Fruit fly (Drosophila melanogaster) whole organism, embryonic: Measurements from ENCODE around the gene Acn.

Experiments used
- CG10267 ChIP-seq: fragments of 200-800 bp; sonication (Bioruptor generic); optimal IDR thresholded peaks from 2 replicates; lab custom pipeline; 2018; ENCODE audit warnings: missing biosample characterization, mild to moderate bottlenecking, missing genetic modification characterization, moderate library complexity
- CG11093 ChIP-seq: fragments of 200-800 bp; sonication (Bioruptor generic); IDR thresholded peaks from 3 replicates; pipeline ENCODE4 v1.3.6; 2022; ENCODE audit warnings: missing biosample characterization, missing genetic modification characterization
- CG11695 ChIP-seq: fragments of 200-800 bp; sonication (Bioruptor generic); IDR thresholded peaks from 3 replicates; pipeline ENCODE4 v1.3.6; 2022; ENCODE audit warnings: missing biosample characterization, missing genetic modification characterization
- CG11723 ChIP-seq: fragments of 200-800 bp; sonication (Bioruptor generic); optimal IDR thresholded peaks from 2 replicates; lab custom pipeline; 2017; ENCODE audit warnings: missing biosample characterization, mild to moderate bottlenecking, missing genetic modification characterization
- CG12104 ChIP-seq: fragments of 200-800 bp; sonication (Bioruptor generic); optimal IDR thresholded peaks from 3 replicates; lab custom pipeline; 2016; ENCODE audit warnings: missing biosample characterization, missing genetic modification characterization
- CG13424 ChIP-seq: fragments of 200-800 bp; sonication (Bioruptor generic); optimal IDR thresholded peaks from 2 replicates; lab custom pipeline; 2019; ENCODE audit warnings: missing biosample characterization, mild to moderate bottlenecking, missing genetic modification characterization, moderate library complexity
- CG14710 ChIP-seq: fragments of 200-800 bp; sonication (Bioruptor generic); optimal IDR thresholded peaks from 3 replicates; lab custom pipeline; 2019; ENCODE audit warnings: missing biosample characterization, mild to moderate bottlenecking, missing genetic modification characterization, moderate library complexity
- CG17568 ChIP-seq: fragments of 200-800 bp; sonication (Bioruptor generic); optimal IDR thresholded peaks from 2 replicates; lab custom pipeline; 2018; ENCODE audit warnings: missing biosample characterization, mild to moderate bottlenecking, missing genetic modification characterization, moderate library complexity
- CG17802 ChIP-seq: fragments of 200-800 bp; sonication (Bioruptor generic); optimal IDR thresholded peaks from 2 replicates; lab custom pipeline; 2018; ENCODE audit warnings: missing biosample characterization, mild to moderate bottlenecking, missing genetic modification characterization, moderate library complexity
- CG17829 ChIP-seq: fragments of 200-800 bp; optimal IDR thresholded peaks from 2 replicates; lab custom pipeline; 2019; ENCODE audit warnings: missing biosample characterization, mild to moderate bottlenecking, missing genetic modification characterization, moderate library complexity
- CG2120 ChIP-seq: fragments of 200-800 bp; sonication (Bioruptor generic); optimal IDR thresholded peaks from 3 replicates; lab custom pipeline; 2016; ENCODE audit warnings: missing biosample characterization, missing genetic modification characterization
- CG31365 ChIP-seq: fragments of 200-800 bp; sonication (Bioruptor generic); optimal IDR thresholded peaks from 2 replicates; lab custom pipeline; 2018; ENCODE audit warnings: missing biosample characterization, mild to moderate bottlenecking, missing genetic modification characterization
- CG32767 ChIP-seq: fragments of 200-800 bp; sonication (Bioruptor generic); IDR thresholded peaks from 2 replicates; pipeline ENCODE4 v1.3.6; 2022; ENCODE audit warnings: missing biosample characterization, missing genetic modification characterization
- CG3407 ChIP-seq: fragments of 200-800 bp; sonication (Bioruptor generic); optimal IDR thresholded peaks from 2 replicates; lab custom pipeline; 2018; ENCODE audit warnings: missing biosample characterization, mild to moderate bottlenecking, missing genetic modification characterization
- CG43689 ChIP-seq: fragments of 200-800 bp; sonication (Bioruptor generic); IDR thresholded peaks from 2 replicates; pipeline ENCODE4 v1.3.6; 2022; ENCODE audit warnings: missing biosample characterization, missing genetic modification characterization
- CG4617 ChIP-seq: fragments of 200-800 bp; sonication (Bioruptor generic); optimal IDR thresholded peaks from 3 replicates; lab custom pipeline; 2016; ENCODE audit warnings: missing biosample characterization, missing genetic modification characterization, borderline replicate concordance
- CG6254 ChIP-seq: fragments of 200-800 bp; sonication (Bioruptor generic); optimal IDR thresholded peaks from 3 replicates; lab custom pipeline; 2017; ENCODE audit warnings: mild to moderate bottlenecking, missing biosample characterization, missing genetic modification reagents, missing genetic modification characterization
- CG6765 ChIP-seq: fragments of 200-800 bp; sonication (Bioruptor generic); optimal IDR thresholded peaks from 3 replicates; lab custom pipeline; 2017; ENCODE audit warnings: missing biosample characterization, mild to moderate bottlenecking, missing genetic modification characterization
- CG6854 ChIP-seq: fragments of 200-800 bp; sonication (Bioruptor generic); optimal IDR thresholded peaks from 3 replicates; lab custom pipeline; 2017; ENCODE audit warnings: missing biosample characterization, mild to moderate bottlenecking, missing genetic modification characterization
- CG7372 ChIP-seq: fragments of 200-800 bp; sonication (Bioruptor generic); IDR thresholded peaks from 2 replicates; pipeline ENCODE4 v1.3.6; 2022; ENCODE audit warnings: missing biosample characterization, missing genetic modification characterization
- CG8944 ChIP-seq: fragments of 200-800 bp; sonication (Bioruptor generic); optimal IDR thresholded peaks from 3 replicates; lab custom pipeline; 2016; ENCODE audit warnings: missing biosample characterization, missing genetic modification characterization
- Eip74EF ChIP-seq, 2 experiments: fragments of 200-800 bp in 1 of 2; fragments of >200 bp in 1 of 2; sonication (Bioruptor generic) in 1 of 2; optimal IDR thresholded peaks; 2 replicates each; lab custom pipeline; 2017 to 2019; ENCODE audit warnings: missing biosample characterization in 2 of 2, missing genetic modification characterization in 2 of 2, mild to moderate bottlenecking in 1 of 2, moderate library complexity in 1 of 2
- H15 ChIP-seq: fragments of 200-800 bp; sonication (Bioruptor generic); IDR thresholded peaks from 3 replicates; pipeline ENCODE4 v1.3.6; 2022; ENCODE audit warnings: missing biosample characterization, missing genetic modification characterization
- HmgD ChIP-seq: fragments of 200-800 bp; sonication (Bioruptor generic); optimal IDR thresholded peaks from 3 replicates; lab custom pipeline; 2016; ENCODE audit warnings: missing biosample characterization, missing genetic modification characterization
- Kr ChIP-seq: fragments of 200-800 bp; sonication (Bioruptor generic); optimal IDR thresholded peaks from 2 replicates; lab custom pipeline; 2017; ENCODE audit warnings: missing biosample characterization, mild to moderate bottlenecking, missing genetic modification characterization
- NC2α ChIP-seq: fragments of 200-800 bp; sonication (Bioruptor generic); optimal IDR thresholded peaks from 2 replicates; lab custom pipeline; 2016; ENCODE audit warnings: missing biosample characterization, missing genetic modification characterization
- Opbp ChIP-seq: fragments of 200-800 bp; sonication (Bioruptor generic); IDR thresholded peaks from 3 replicates; pipeline ENCODE4 v1.3.6; 2022; ENCODE audit warnings: missing biosample characterization, missing genetic modification characterization; ENCODE audit not compliant: partially characterized antibody
- Usf ChIP-seq: fragments of 200-800 bp; sonication (Bioruptor generic); optimal IDR thresholded peaks from 2 replicates; lab custom pipeline; 2017; ENCODE audit warnings: missing genotype, missing biosample characterization, missing genetic modification characterization
- cad ChIP-seq: fragments of >200 bp; optimal IDR thresholded peaks from 2 replicates; lab custom pipeline; 2017; ENCODE audit warnings: missing biosample characterization, missing genetic modification characterization
- cg ChIP-seq: fragments of 200-800 bp; sonication (Bioruptor generic); optimal IDR thresholded peaks from 3 replicates; lab custom pipeline; 2019; ENCODE audit warnings: missing biosample characterization, mild to moderate bottlenecking, missing genetic modification characterization, moderate library complexity
- chif ChIP-seq, 2 experiments: fragments of 200-800 bp; sonication (Bioruptor generic); optimal IDR thresholded peaks; 3 replicates each; lab custom pipeline; 2016; ENCODE audit warnings: missing biosample characterization in 2 of 2, missing genetic modification characterization in 2 of 2
- disco-r ChIP-seq: fragments of 200-800 bp; sonication (Bioruptor generic); optimal IDR thresholded peaks from 2 replicates; lab custom pipeline; 2016; ENCODE audit warnings: missing biosample characterization, missing genetic modification characterization
- exex ChIP-seq: fragments of 200-800 bp; sonication (Bioruptor generic); optimal IDR thresholded peaks from 4 replicates; lab custom pipeline; 2018; ENCODE audit warnings: missing biosample characterization, mild to moderate bottlenecking, missing genetic modification characterization, moderate library complexity
- fru ChIP-seq: fragments of >200 bp; optimal IDR thresholded peaks from 2 replicates; lab custom pipeline; 2017
- grn ChIP-seq: fragments of 200-800 bp; sonication (Bioruptor generic); optimal IDR thresholded peaks from 3 replicates; lab custom pipeline; 2017; ENCODE audit warnings: missing biosample characterization, missing genetic modification characterization
- klu ChIP-seq: fragments of 200-800 bp; sonication (Bioruptor generic); IDR thresholded peaks from 2 replicates; pipeline ENCODE4 v1.3.6; 2022; ENCODE audit warnings: missing biosample characterization, missing genetic modification characterization
- kni ChIP-seq: fragments of 200-800 bp; sonication (Bioruptor generic); optimal IDR thresholded peaks from 3 replicates; lab custom pipeline; 2017; ENCODE audit warnings: mild to moderate bottlenecking, missing biosample characterization, missing genetic modification reagents, missing genetic modification characterization
- maf-S ChIP-seq: fragments of 200-800 bp; sonication (Bioruptor generic); optimal IDR thresholded peaks from 2 replicates; lab custom pipeline; 2016; ENCODE audit warnings: missing biosample characterization, missing genetic modification characterization
- mirr ChIP-seq: fragments of 200-800 bp; sonication (Bioruptor generic); optimal IDR thresholded peaks from 3 replicates; lab custom pipeline; 2018; ENCODE audit warnings: missing biosample characterization, mild to moderate bottlenecking, missing genetic modification characterization
- pnt ChIP-seq: fragments of 200-800 bp; sonication (Bioruptor generic); optimal IDR thresholded peaks from 3 replicates; lab custom pipeline; 2016; ENCODE audit warnings: missing biosample characterization, missing genetic modification characterization
- psq ChIP-seq: fragments of 200-800 bp; sonication (Bioruptor generic); optimal IDR thresholded peaks from 2 replicates; lab custom pipeline; 2017; ENCODE audit warnings: missing biosample characterization, missing genetic modification characterization
- pum ChIP-seq: fragments of 200-800 bp; sonication (Bioruptor generic); optimal IDR thresholded peaks from 2 replicates; lab custom pipeline; 2016; ENCODE audit warnings: missing biosample characterization, missing genetic modification characterization
- ranshi ChIP-seq: fragments of 200-800 bp; sonication (Bioruptor generic); IDR thresholded peaks from 2 replicates; pipeline ENCODE4 v1.3.6; 2022; ENCODE audit warnings: missing biosample characterization, missing genetic modification characterization
- run ChIP-seq: fragments of 200-800 bp; sonication (Bioruptor generic); optimal IDR thresholded peaks from 3 replicates; lab custom pipeline; 2018; ENCODE audit warnings: missing biosample characterization, mild to moderate bottlenecking, missing genetic modification characterization
- sens-2 ChIP-seq: fragments of 200-800 bp; sonication (Bioruptor generic); IDR thresholded peaks from 2 replicates; pipeline ENCODE4 v1.3.6; 2022; ENCODE audit warnings: missing biosample characterization, missing genetic modification characterization
- slp2 ChIP-seq: fragments of 200-800 bp; sonication (Bioruptor generic); optimal IDR thresholded peaks from 2 replicates; lab custom pipeline; 2016; ENCODE audit warnings: missing biosample characterization, missing genetic modification characterization
- stc ChIP-seq: fragments of 200-800 bp; sonication (Bioruptor generic); IDR thresholded peaks from 2 replicates; pipeline ENCODE4 v1.3.6; 2022; ENCODE audit warnings: missing biosample characterization, missing genetic modification characterization
- toy ChIP-seq: fragments of 200-800 bp; sonication (Bioruptor generic); IDR thresholded peaks from 2 replicates; pipeline ENCODE4 v1.3.6; 2022; ENCODE audit warnings: missing biosample characterization, missing genetic modification characterization
- vvl ChIP-seq: fragments of 200-800 bp; sonication (Bioruptor generic); IDR thresholded peaks from 2 replicates; pipeline ENCODE4 v1.3.6; 2022; ENCODE audit warnings: missing biosample characterization, missing genetic modification characterization
- zen ChIP-seq: fragments of 200-800 bp; sonication (Bioruptor generic); optimal IDR thresholded peaks from 3 replicates; lab custom pipeline; 2018; ENCODE audit warnings: missing biosample characterization, mild to moderate bottlenecking, missing genetic modification characterization, moderate library complexity

Acn gene

DNA sequence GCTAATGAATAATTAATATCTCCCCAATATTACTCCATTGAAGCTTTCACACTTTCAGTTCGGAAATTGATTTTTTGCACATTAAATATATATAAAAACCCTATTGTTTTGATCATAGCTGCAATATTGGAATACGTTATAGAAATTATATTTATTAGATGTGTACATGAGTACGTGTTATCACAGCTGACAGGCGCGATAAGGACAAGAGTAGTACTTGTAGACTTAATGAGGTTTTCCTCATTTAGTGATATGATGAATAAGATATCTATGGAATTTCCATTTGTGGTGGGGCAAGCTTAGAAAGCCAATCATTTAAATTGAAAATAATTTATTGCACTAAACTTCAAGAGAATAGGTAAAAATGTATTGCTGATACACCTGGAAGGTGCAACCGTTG is 42.7 kb upstream of the Acn start:
- TF ChIP-seq exex (tag; lab: Kevin White, UChicago) (peak; percentile 66), run (tag; lab: Kevin White, UChicago) (no peak), mirr (GFP tag; lab: Kevin White, UChicago) (peak; percentile 62)

DNA sequence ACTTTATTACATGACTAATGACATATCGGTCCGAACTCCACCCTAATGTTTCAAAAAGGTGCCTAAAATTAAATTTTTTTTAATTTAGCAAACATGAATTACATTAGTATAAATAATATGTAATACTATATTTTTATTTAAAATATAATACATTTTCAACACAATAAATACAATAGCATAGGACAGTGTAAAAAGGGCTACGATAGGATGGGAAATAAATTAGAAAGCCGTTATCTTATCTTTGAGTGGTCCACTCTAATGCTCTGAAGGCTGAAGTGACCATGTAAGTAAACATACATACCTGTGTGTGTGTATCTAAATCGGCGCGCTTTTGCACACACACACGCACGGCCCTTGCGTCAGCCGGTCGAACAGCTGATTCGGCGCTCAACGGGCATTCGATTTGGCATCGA is 42.2 kb upstream of the Acn start, which contains the start of gene CG31793:
Gene CG31793, plus strand, starts transcription at position 409 of the 413 bp plus-strand sequence.
- TF ChIP-seq H15 (GFP tag; lab: Robert Waterston, UW) (no peak), CG32767 (peak; percentile 57), zen (tag; lab: Kevin White, UChicago) (peak; percentile 4), NC2α (GFP tag; lab: Kevin White, UChicago) (no peak), HmgD (GFP tag; lab: Kevin White, UChicago) (no peak), CG10267 (peak; percentile 40), CG43689 (no peak), CG3407 (no peak), sens-2 (GFP tag; lab: Robert Waterston, UW) (no peak), cad (GFP tag; lab: Kevin White, UChicago) (no peak), fru (lab: Kevin White, UChicago) (no peak), klu (GFP tag; lab: Robert Waterston, UW) (no peak), CG11093 (no peak), kni (GFP tag; lab: Kevin White, UChicago) (no peak), CG7372 (GFP tag; lab: Robert Waterston, UW) (no peak), CG11695 (GFP tag; lab: Robert Waterston, UW) (peak; percentile 68; the same call in 2 of the 3 replicates), CG4617 (no peak), slp2 (GFP tag; lab: Kevin White, UChicago) (no peak), vvl (GFP tag; lab: Robert Waterston, UW) (peak; percentile 49), cg (peak; percentile 72), CG6765 (GFP tag; lab: Kevin White, UChicago) (peak; percentile 13), CG6254 (no peak), pnt (GFP tag; lab: Kevin White, UChicago) (no peak), Kr (GFP tag; lab: Kevin White, UChicago) (no peak), Opbp (GFP tag; lab: Robert Waterston, UW) (no peak), pum (no peak), CG14710 (tag; lab: Kevin White, UChicago) (peak; percentile 2), CG17802 (tag; lab: Kevin White, UChicago) (no peak), CG17568 (GFP tag; lab: Kevin White, UChicago) (no peak), ranshi (GFP tag; lab: Robert Waterston, UW) (peak; percentile 54; the same call in 1 of the 2 replicates), toy (GFP tag; lab: Robert Waterston, UW) (no peak), CG31365 (no peak), chif (GFP tag; optimal IDR thresholded peaks at IDR 0.05; lab: Kevin White, UChicago) (no peak), grn (GFP tag; lab: Kevin White, UChicago) (no peak), CG11723 (GFP tag; lab: Kevin White, UChicago) (no peak), maf-S (GFP tag; lab: Kevin White, UChicago) (no peak), exex (tag; lab: Kevin White, UChicago) (peak; percentile 68), Eip74EF (GFP tag; optimal IDR thresholded peaks at IDR 0.05; lab: Kevin White, UChicago) (no peak), Usf (GFP tag; lab: Kevin White, UChicago) (no peak), CG17829 (tag; lab: Kevin White, UChicago) (peak; percentile 46), disco-r (GFP tag; lab: Kevin White, UChicago) (no peak), CG13424 (tag; lab: Kevin White, UChicago) (peak; percentile 60), CG6854 (GFP tag; lab: Kevin White, UChicago) (peak; percentile 56), stc (GFP tag; lab: Robert Waterston, UW) (no peak), CG2120 (GFP tag; lab: Kevin White, UChicago) (peak; percentile 33), CG8944 (GFP tag; lab: Kevin White, UChicago) (no peak), psq (GFP tag; lab: Kevin White, UChicago) (no peak), CG12104 (GFP tag; lab: Kevin White, UChicago) (peak; percentile 10)
